Fruit fly (Drosophila melanogaster): ENCODE results near the gene CG5274.

DNA sequence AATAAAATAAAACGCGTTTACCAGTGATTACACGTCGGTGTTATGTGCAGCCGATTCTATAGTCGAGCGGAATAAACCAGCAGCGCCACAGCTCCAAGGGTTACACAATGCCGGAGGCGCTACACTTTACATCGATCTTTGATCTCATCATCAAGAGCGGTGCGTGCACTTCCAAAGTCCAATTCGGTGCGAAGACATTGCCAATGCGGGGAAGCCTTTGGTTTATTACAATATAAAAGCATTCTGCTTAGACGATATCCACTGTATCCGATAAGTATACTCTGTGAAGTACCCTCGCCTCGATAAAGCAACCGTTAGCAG lies 39.7 kb downstream of the CG5274 start:
- TF ChIP-seq EcR (GFP tag; optimal IDR thresholded peaks at IDR 0.05): no peak
- TF ChIP-seq psq (optimal IDR thresholded peaks at IDR 0.05): no peak
